Worm (Caenorhabditis elegans) whole organism, young adult: ENCODE data around the gene sri-62.

Experiments
- B0035.1 ChIP-seq: sonication (generic microtip); optimal IDR thresholded peaks from 2 replicates; lab custom pipeline; 2016; ENCODE audit warnings: missing genetic modification characterization, mild to moderate bottlenecking, missing compliant biosample characterization, missing genotype, missing genetic modification reagents
- F23B12.7 ChIP-seq: sonication (generic microtip); optimal IDR thresholded peaks from 2 replicates; lab custom pipeline; 2017; ENCODE audit warnings: missing genetic modification characterization, mild to moderate bottlenecking, missing compliant biosample characterization, antibody characterized with exemption, moderate library complexity; ENCODE audit not compliant: insufficient read depth
- F33H1.4 ChIP-seq: fragments of 200-800 bp; sonication (Bioruptor generic); IDR thresholded peaks from 2 replicates; pipeline ENCODE4 v1.3.6; 2022; ENCODE audit warnings: missing genetic modification reagents, missing genetic modification characterization, missing compliant biosample characterization
- F52B5.7 ChIP-seq: sonication (generic microtip); optimal IDR thresholded peaks from 2 replicates; lab custom pipeline; 2016; ENCODE audit warnings: mild to moderate bottlenecking, missing genetic modification characterization, missing compliant biosample characterization
- F55B11.4 ChIP-seq: sonication (generic microtip); optimal IDR thresholded peaks from 2 replicates; lab custom pipeline; 2016; ENCODE audit warnings: missing compliant biosample characterization, missing genetic modification characterization, borderline replicate concordance; ENCODE audit not compliant: insufficient read depth
- K12H6.12 ChIP-seq: fragments of 200-800 bp; sonication (Bioruptor generic); optimal IDR thresholded peaks from 2 replicates; lab custom pipeline; 2018; ENCODE audit warnings: mild to moderate bottlenecking, missing genetic modification characterization, missing compliant biosample characterization
- T07F8.4 ChIP-seq: sonication (generic microtip); optimal IDR thresholded peaks from 2 replicates; lab custom pipeline; 2016; ENCODE audit warnings: mild to moderate bottlenecking, missing genetic modification characterization, moderate library complexity, missing compliant biosample characterization
- Y56A3A.18 ChIP-seq: fragments of 200-800 bp; sonication (Bioruptor generic); IDR thresholded peaks from 2 replicates; pipeline ENCODE4 v1.3.6; 2022; ENCODE audit warnings: missing genetic modification reagents, missing genetic modification characterization, missing compliant biosample characterization
- Y79H2A.3 ChIP-seq: fragments of 200-800 bp; sonication (Bioruptor generic); conservative IDR thresholded peaks from 2 replicates; pipeline ENCODE4 v1.3.6; 2022; ENCODE audit warnings: missing genetic modification reagents, missing genetic modification characterization, missing compliant biosample characterization
- ZK185.1 ChIP-seq: sonication (generic microtip); optimal IDR thresholded peaks from 2 replicates; lab custom pipeline; 2016; ENCODE audit warnings: mild to moderate bottlenecking, missing genetic modification characterization, missing compliant biosample characterization; ENCODE audit not compliant: poor library complexity, severe bottlenecking
- athp-1 ChIP-seq: sonication (generic microtip); optimal IDR thresholded peaks from 2 replicates; lab custom pipeline; 2017; ENCODE audit warnings: mild to moderate bottlenecking, missing genetic modification characterization, missing compliant biosample characterization
- attf-3 ChIP-seq: fragments of 200-800 bp; sonication (Bioruptor generic); conservative IDR thresholded peaks from 2 replicates; pipeline ENCODE4 v1.3.6; 2022; ENCODE audit warnings: missing genetic modification reagents, missing genetic modification characterization, missing compliant biosample characterization
- bed-1 ChIP-seq: fragments of 200-800 bp; sonication (Bioruptor generic); IDR thresholded peaks from 2 replicates; pipeline ENCODE4 v1.3.6; 2022; ENCODE audit warnings: missing genetic modification reagents, missing genetic modification characterization, missing compliant biosample characterization
- bed-2 ChIP-seq: fragments of 200-800 bp; sonication (Bioruptor generic); IDR thresholded peaks from 2 replicates; pipeline ENCODE4 v1.3.6; 2022; ENCODE audit warnings: missing genetic modification reagents, missing genetic modification characterization, missing compliant biosample characterization
- ceh-27 ChIP-seq: fragments of 200-800 bp; sonication (Bioruptor generic); optimal IDR thresholded peaks from 2 replicates; lab custom pipeline; 2018; ENCODE audit warnings: mild to moderate bottlenecking, missing genetic modification characterization, moderate library complexity, missing compliant biosample characterization
- ceh-79 ChIP-seq: sonication (generic microtip); optimal IDR thresholded peaks from 2 replicates; lab custom pipeline; 2017; ENCODE audit warnings: mild to moderate bottlenecking, missing genetic modification characterization, missing compliant biosample characterization
- efl-1 ChIP-seq: fragments of 150-350 bp; optimal IDR thresholded peaks from 2 replicates; lab custom pipeline; 2014; ENCODE audit warnings: missing biosample characterization, missing genetic modification reagents, missing genetic modification characterization
- egl-18 ChIP-seq: fragments of 200-800 bp; sonication (Bioruptor generic); IDR thresholded peaks from 2 replicates; pipeline ENCODE4 v1.3.6; 2022; ENCODE audit warnings: missing genetic modification reagents, missing genetic modification characterization, missing compliant biosample characterization
- egrh-3 ChIP-seq: fragments of 200-800 bp; sonication (Bioruptor generic); IDR thresholded peaks from 2 replicates; pipeline ENCODE4 v1.3.6; 2022; ENCODE audit warnings: missing genetic modification reagents, missing genetic modification characterization, missing compliant biosample characterization
- him-1 ChIP-seq: sonication (generic microtip); optimal IDR thresholded peaks from 2 replicates; lab custom pipeline; 2016; ENCODE audit warnings: missing genotype, missing genetic modification reagents, missing genetic modification characterization, missing compliant biosample characterization
- hmg-1.2 ChIP-seq: fragments of 200-800 bp; sonication (Bioruptor generic); IDR thresholded peaks from 2 replicates; pipeline ENCODE4 v1.3.6; 2022; ENCODE audit warnings: missing genetic modification reagents, missing genetic modification characterization, missing compliant biosample characterization
- hmg-20 ChIP-seq: fragments of 200-800 bp; sonication (Bioruptor generic); IDR thresholded peaks from 2 replicates; pipeline ENCODE4 v1.3.6; 2022; ENCODE audit warnings: missing genetic modification reagents, missing genetic modification characterization, missing compliant biosample characterization
- hrde-1 ChIP-seq: sonication (generic microtip); optimal IDR thresholded peaks from 2 replicates; lab custom pipeline; 2016; ENCODE audit warnings: missing genetic modification characterization, mild to moderate bottlenecking, missing compliant biosample characterization, moderate library complexity, missing genotype, missing genetic modification reagents, borderline replicate concordance
- hsf-1 ChIP-seq: fragments of 200-800 bp; sonication (Bioruptor generic); IDR thresholded peaks from 2 replicates; pipeline ENCODE4 v1.3.6; 2022; ENCODE audit warnings: missing genetic modification reagents, missing genetic modification characterization, missing compliant biosample characterization
- lag-1 ChIP-seq: fragments of 200-800 bp; sonication (Bioruptor generic); IDR thresholded peaks from 2 replicates; pipeline ENCODE4 v1.3.6; 2022; ENCODE audit warnings: missing genetic modification reagents, missing genetic modification characterization, missing compliant biosample characterization
- madf-3 ChIP-seq: fragments of 200-800 bp; sonication (Bioruptor generic); IDR thresholded peaks from 2 replicates; pipeline ENCODE4 v1.3.6; 2022; ENCODE audit warnings: missing genetic modification reagents, missing genetic modification characterization, missing compliant biosample characterization
- mes-4 ChIP-seq: sonication (generic microtip); optimal IDR thresholded peaks from 2 replicates; lab custom pipeline; 2016; ENCODE audit warnings: missing genotype, missing genetic modification characterization, missing compliant biosample characterization
- mxl-1 ChIP-seq: sonication (generic microtip); optimal IDR thresholded peaks from 2 replicates; lab custom pipeline; 2016; ENCODE audit warnings: missing genetic modification characterization, missing compliant biosample characterization
- nfyb-1 ChIP-seq: fragments of 200-800 bp; sonication (Bioruptor generic); IDR thresholded peaks from 2 replicates; pipeline ENCODE4 v1.3.6; 2022; ENCODE audit warnings: missing genetic modification reagents, missing genetic modification characterization, missing compliant biosample characterization
- nhr-90 ChIP-seq: sonication (generic microtip); optimal IDR thresholded peaks from 2 replicates; lab custom pipeline; 2016; ENCODE audit warnings: missing genotype, mild to moderate bottlenecking, missing genetic modification characterization, missing compliant biosample characterization
- rcor-1 ChIP-seq: fragments of 200-800 bp; sonication (Bioruptor generic); IDR thresholded peaks from 2 replicates; pipeline ENCODE4 v1.3.6; 2022; ENCODE audit warnings: missing genetic modification reagents, missing genetic modification characterization, missing compliant biosample characterization
- rec-8 ChIP-seq, 2 experiments: sonication (generic microtip); optimal IDR thresholded peaks; 2 replicates each; lab custom pipeline; 2016; ENCODE audit warnings: mild to moderate bottlenecking in 2 of 2, missing genetic modification characterization in 2 of 2, missing genetic modification reagents in 2 of 2, missing genotype in 2 of 2, missing biosample characterization in 1 of 2, missing compliant biosample characterization in 1 of 2, moderate library complexity in 1 of 2
- tlf-1 ChIP-seq: fragments of 200-800 bp; sonication (Bioruptor generic); optimal IDR thresholded peaks from 2 replicates; lab custom pipeline; 2018; ENCODE audit warnings: mild to moderate bottlenecking, missing genetic modification characterization, missing compliant biosample characterization
- unc-62 ChIP-seq: fragments of 150-350 bp; optimal IDR thresholded peaks from 2 replicates; lab custom pipeline; 2014; ENCODE audit warnings: missing biosample characterization, missing genetic modification reagents, missing genetic modification characterization
- xnd-1 ChIP-seq: sonication (generic microtip); optimal IDR thresholded peaks from 2 replicates; lab custom pipeline; 2016; ENCODE audit warnings: missing genotype, missing genetic modification reagents, missing genetic modification characterization, missing compliant biosample characterization
- ztf-28 ChIP-seq: fragments of 200-800 bp; sonication (Bioruptor generic); IDR thresholded peaks from 2 replicates; pipeline ENCODE4 v1.3.6; 2022; ENCODE audit warnings: missing genetic modification reagents, missing genetic modification characterization, missing compliant biosample characterization

Gene sri-62

DNA sequence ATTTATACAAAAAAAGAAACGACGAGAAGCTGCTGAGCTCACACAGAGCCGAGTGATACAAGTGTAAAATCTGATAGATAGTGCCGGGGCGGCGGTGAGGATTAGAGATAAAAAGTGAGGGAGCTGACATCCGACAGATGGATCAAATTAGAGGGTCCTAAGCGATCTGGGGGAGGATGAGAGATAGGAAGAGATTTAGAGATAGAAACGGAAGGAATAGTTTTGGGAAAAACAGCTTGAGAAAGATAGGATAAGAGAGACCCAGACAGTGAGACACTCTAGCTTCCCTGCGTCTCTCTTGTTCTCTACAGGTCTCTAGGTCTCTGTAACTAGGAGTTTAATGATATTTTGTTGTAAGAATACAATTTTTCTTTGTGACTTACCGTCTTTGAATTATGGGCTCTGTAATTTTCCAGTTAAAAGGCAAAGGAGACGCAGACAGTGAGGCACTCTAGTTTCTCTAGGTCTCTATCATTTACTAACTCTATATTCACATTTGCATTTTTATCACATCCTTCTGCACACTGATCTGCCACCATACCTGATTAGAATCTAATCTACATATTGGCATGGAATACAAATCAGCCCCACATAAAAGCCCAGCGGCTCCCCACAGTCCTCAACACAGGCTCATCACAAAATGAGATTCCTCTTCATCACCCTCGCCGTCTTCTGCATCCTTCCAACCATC, 11.1 kb downstream of the sri-62 start, which contains the start of the genes sup-9 and nspf-1:
Gene sup-9, minus strand, starts transcription at position 43 of the 691 bp plus-strand sequence.
Gene nspf-1, plus strand, starts transcription at position 641 of the 691 bp plus-strand sequence.
- TF ChIP-seq F23B12.7, result no peak
- no peak for TF ChIP-seq bed-1 (GFP tag; lab: Robert Waterston, UW)
- TF ChIP-seq mxl-1 (tag; lab: Kevin White, UChicago), result no peak
- TF ChIP-seq mes-4 (tag; lab: Kevin White, UChicago), result no peak
- no peak for TF ChIP-seq Y79H2A.3 (GFP tag; lab: Robert Waterston, UW)
- no peak for TF ChIP-seq hmg-20 (GFP tag; lab: Robert Waterston, UW)
- TF ChIP-seq ceh-79 (tag; lab: Kevin White, UChicago), result no peak

DNA sequence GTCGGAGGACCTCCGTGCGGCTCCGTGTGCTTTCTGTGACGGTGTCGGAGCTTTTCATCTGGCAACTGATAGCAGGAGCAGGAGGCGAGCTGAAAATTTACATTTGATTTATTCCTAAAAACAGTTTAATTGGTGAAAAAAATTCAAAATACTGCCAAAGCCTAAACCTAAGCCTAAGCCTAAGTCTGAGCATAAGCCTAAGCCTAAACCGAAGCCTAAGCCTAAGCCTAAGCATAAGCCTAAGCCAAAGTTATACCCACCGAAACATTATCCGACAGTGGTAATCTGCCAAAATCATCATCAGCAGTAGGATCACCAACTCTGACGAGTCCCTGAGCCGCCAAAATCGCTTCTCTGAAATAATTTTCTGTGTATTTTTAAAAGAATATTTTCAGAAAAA, 13.5 kb downstream of the sri-62 start:
- TF ChIP-seq egl-18, result no peak
- TF ChIP-seq nfyb-1 (GFP tag; lab: Robert Waterston, UW), result no peak
- TF ChIP-seq F52B5.7 (tag; lab: Kevin White, UChicago), result no peak
- no peak for TF ChIP-seq athp-1 (tag; lab: Kevin White, UChicago)
- TF ChIP-seq hsf-1, result no peak
- TF ChIP-seq rec-8 (tag; optimal IDR thresholded peaks at IDR 0.05; lab: Kevin White, UChicago), result no peak
- no peak for TF ChIP-seq rcor-1 (GFP tag; lab: Robert Waterston, UW)
- no peak for TF ChIP-seq ztf-28 (GFP tag; lab: Robert Waterston, UW)
- TF ChIP-seq hmg-1.2 (GFP tag; lab: Robert Waterston, UW), result no peak
- TF ChIP-seq ceh-27 (GFP tag; lab: Kevin White, UChicago), result no peak
- no peak for TF ChIP-seq unc-62
- TF ChIP-seq egrh-3, result no peak
- TF ChIP-seq bed-2 (GFP tag; lab: Robert Waterston, UW), result no peak
- no peak for TF ChIP-seq attf-3 (GFP tag; lab: Robert Waterston, UW)
- TF ChIP-seq him-1 (tag; lab: Kevin White, UChicago), result no peak
- TF ChIP-seq lag-1 (GFP tag; lab: Robert Waterston, UW), result no peak
- TF ChIP-seq madf-3, result no peak
- no peak for TF ChIP-seq efl-1 (GFP tag; lab: Kevin White, UChicago)

DNA sequence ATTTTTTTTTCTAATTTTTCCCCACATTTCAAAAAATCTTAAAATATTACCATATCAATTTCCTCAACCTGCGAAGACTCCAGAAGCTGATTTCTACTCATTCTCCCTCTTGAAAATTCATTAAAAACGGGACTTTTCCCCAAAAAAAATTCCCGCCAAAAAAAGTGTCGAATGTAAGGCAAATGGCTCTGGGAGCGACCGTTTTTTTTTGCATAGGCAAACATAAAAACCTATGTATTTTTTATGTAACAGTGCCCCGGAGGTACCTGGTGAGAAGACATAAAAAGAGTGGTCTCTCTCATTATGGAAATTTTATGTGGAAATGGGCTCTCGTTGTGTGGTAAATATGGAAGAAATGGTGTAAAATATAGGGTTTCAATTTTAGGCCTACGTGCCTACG, 14.1 kb downstream of the sri-62 start, which contains the start of gene ceh-87:
Gene ceh-87, minus strand, starts transcription at position 101 of the 400 bp plus-strand sequence.
- TF ChIP-seq T07F8.4, result no peak
- no peak for TF ChIP-seq lag-1 (GFP tag; lab: Robert Waterston, UW)
- TF ChIP-seq rcor-1 (GFP tag; lab: Robert Waterston, UW), result no peak
- TF ChIP-seq F55B11.4 (tag; lab: Kevin White, UChicago), result no peak
- TF ChIP-seq ceh-79 (tag; lab: Kevin White, UChicago), result no peak
- no peak for TF ChIP-seq madf-3
- TF ChIP-seq B0035.1, result no peak
- TF ChIP-seq tlf-1 (GFP tag; lab: Kevin White, UChicago), result no peak
- TF ChIP-seq nhr-90, result no peak
- no peak for TF ChIP-seq K12H6.12 (tag; lab: Kevin White, UChicago)
- no peak for TF ChIP-seq Y56A3A.18
- no peak for TF ChIP-seq hrde-1 (tag; lab: Kevin White, UChicago)
- no peak for TF ChIP-seq ZK185.1 (tag; lab: Kevin White, UChicago)
- no peak for TF ChIP-seq xnd-1 (tag; lab: Kevin White, UChicago)
- TF ChIP-seq F33H1.4 (GFP tag; lab: Robert Waterston, UW), result no peak
